Worm (Caenorhabditis elegans) whole organism, L4 larva: ENCODE data around the gene F59A2.5.

ENCODE experiments used
- F10B5.3 ChIP-seq: sonication (generic microtip); optimal IDR thresholded peaks from 2 replicates; lab custom pipeline; 2016; ENCODE audit warnings: mild to moderate bottlenecking, missing genetic modification characterization, missing compliant biosample characterization
- F37D6.2 ChIP-seq: sonication (generic microtip); optimal IDR thresholded peaks from 2 replicates; lab custom pipeline; 2016; ENCODE audit warnings: mild to moderate bottlenecking, missing genetic modification characterization, missing compliant biosample characterization
- F44E2.7 ChIP-seq: fragments of 200-800 bp; sonication (Bioruptor generic); IDR thresholded peaks from 2 replicates; pipeline ENCODE4 v2.1.2; 2022; ENCODE audit warnings: missing genetic modification characterization, missing compliant biosample characterization
- Y48G9A.11 ChIP-seq: fragments of 200-800 bp; sonication (Bioruptor generic); IDR thresholded peaks from 2 replicates; pipeline ENCODE4 v1.3.6; 2022; ENCODE audit warnings: missing genetic modification reagents, missing genetic modification characterization, missing compliant biosample characterization
- ZK546.5 ChIP-seq, 2 experiments: sonication (generic microtip); optimal IDR thresholded peaks; 2 replicates each; lab custom pipeline; 2017; ENCODE audit warnings: missing biosample characterization in 2 of 2, missing genetic modification characterization in 2 of 2
- aha-1 ChIP-seq: fragments of 150-350 bp; peaks from one replicate; lab custom pipeline; 2014; ENCODE audit warnings: missing biosample characterization, missing genetic modification characterization
- aly-2 ChIP-seq: sonication (generic microtip); optimal IDR thresholded peaks from 2 replicates; lab custom pipeline; 2018; ENCODE audit warnings: missing biosample characterization, missing genetic modification characterization
- ama-1 ChIP-seq: fragments of 150-350 bp; optimal IDR thresholded peaks from 2 replicates; lab custom pipeline; 2014; ENCODE audit warnings: inconsistent platforms, mixed read lengths
- ceh-20 ChIP-seq: fragments of 200-800 bp; sonication (Bioruptor generic); IDR thresholded peaks from 2 replicates; pipeline ENCODE4 v1.3.6; 2022; ENCODE audit warnings: missing genetic modification reagents, missing genetic modification characterization, missing compliant biosample characterization
- ceh-28 ChIP-seq: fragments of 150-350 bp; optimal IDR thresholded peaks from 2 replicates; lab custom pipeline; 2014; ENCODE audit warnings: missing biosample characterization, missing genetic modification reagents, missing genetic modification characterization
- ceh-62 ChIP-seq: sonication (generic microtip); optimal IDR thresholded peaks from 2 replicates; lab custom pipeline; 2017; ENCODE audit warnings: missing biosample characterization, missing genetic modification characterization
- ceh-82 ChIP-seq: sonication (generic microtip); optimal IDR thresholded peaks from 2 replicates; lab custom pipeline; 2017; ENCODE audit warnings: missing biosample characterization, missing genetic modification characterization
- ces-1 ChIP-seq: fragments of 150-350 bp; sonication (generic microtip); optimal IDR thresholded peaks from 4 replicates; lab custom pipeline; 2014; ENCODE audit warnings: missing biosample characterization, missing genetic modification reagents, missing genetic modification characterization
- ctbp-1 ChIP-seq: fragments of 200-800 bp; sonication (Bioruptor generic); IDR thresholded peaks from 2 replicates; pipeline ENCODE4 v1.3.6; 2022; ENCODE audit warnings: missing genetic modification reagents, missing genetic modification characterization, missing compliant biosample characterization
- daf-8 ChIP-seq: fragments of 200-800 bp; sonication (Bioruptor generic); IDR thresholded peaks from 2 replicates; pipeline ENCODE4 v1.3.6; 2022; ENCODE audit warnings: missing genetic modification characterization, missing compliant biosample characterization
- dmd-8 ChIP-seq: fragments of 200-800 bp; sonication (Bioruptor generic); IDR thresholded peaks from 2 replicates; pipeline ENCODE4 v1.3.6; 2022; ENCODE audit warnings: missing genetic modification characterization, missing compliant biosample characterization
- dpl-1 ChIP-seq: fragments of 150-350 bp; optimal IDR thresholded peaks from 2 replicates; lab custom pipeline; 2014; ENCODE audit warnings: missing biosample characterization, missing genetic modification reagents, missing genetic modification characterization
- dve-1 ChIP-seq: sonication (generic microtip); optimal IDR thresholded peaks from 2 replicates; lab custom pipeline; 2017; ENCODE audit warnings: antibody characterized with exemption, mild to moderate bottlenecking, missing genetic modification characterization, missing compliant biosample characterization; ENCODE audit not compliant: insufficient read depth
- egl-27 ChIP-seq: sonication (generic microtip); optimal IDR thresholded peaks from 3 replicates; lab custom pipeline; 2017; ENCODE audit warnings: missing biosample characterization, missing genetic modification reagents, missing genetic modification characterization
- egl-43 ChIP-seq: fragments of 200-800 bp; sonication (Bioruptor generic); IDR thresholded peaks from 2 replicates; pipeline ENCODE4 v1.3.6; 2022; ENCODE audit warnings: missing genetic modification reagents, missing genetic modification characterization, missing compliant biosample characterization
- gei-8 ChIP-seq: fragments of 200-800 bp; sonication (Bioruptor generic); optimal IDR thresholded peaks from 2 replicates; lab custom pipeline; 2018; ENCODE audit warnings: mild to moderate bottlenecking, missing genetic modification characterization, missing compliant biosample characterization
- hif-1 ChIP-seq, 2 experiments: sonication (generic microtip); optimal IDR thresholded peaks; 2 replicates each; lab custom pipeline; 2016 to 2017; ENCODE audit warnings: missing compliant biosample characterization in 2 of 2, missing genetic modification characterization in 2 of 2, missing genetic modification reagents in 2 of 2, missing genotype in 2 of 2, mild to moderate bottlenecking in 1 of 2
- hlh-30 ChIP-seq: sonication (generic microtip); optimal IDR thresholded peaks from 2 replicates; lab custom pipeline; 2017; ENCODE audit warnings: antibody characterized with exemption, mild to moderate bottlenecking, missing genetic modification characterization, missing compliant biosample characterization; ENCODE audit not compliant: insufficient read depth
- lin-1 ChIP-seq: fragments of 200-800 bp; sonication (Bioruptor generic); IDR thresholded peaks from 2 replicates; pipeline ENCODE4 v1.3.6; 2022; ENCODE audit warnings: missing genetic modification reagents, missing genetic modification characterization, missing compliant biosample characterization
- lin-29 ChIP-seq: fragments of 200-800 bp; sonication (Bioruptor generic); IDR thresholded peaks from 2 replicates; pipeline ENCODE4 v1.3.6; 2022; ENCODE audit warnings: missing genetic modification reagents, missing genetic modification characterization, missing compliant biosample characterization
- lin-38 ChIP-seq: fragments of 200-800 bp; sonication (Bioruptor generic); IDR thresholded peaks from 2 replicates; pipeline ENCODE4 v1.3.6; 2022; ENCODE audit warnings: missing genetic modification reagents, missing genetic modification characterization, missing compliant biosample characterization
- lsy-2 ChIP-seq, 2 experiments: fragments of 150-350 bp in 1 of 2; sonication (generic microtip) in 1 of 2; optimal IDR thresholded peaks; 2 replicates each; lab custom pipeline; 2014 to 2017; ENCODE audit warnings: missing biosample characterization in 2 of 2, missing genetic modification characterization in 2 of 2
- madf-5 ChIP-seq, 2 experiments: fragments of 200-800 bp; sonication (Bioruptor generic); IDR thresholded peaks; 2 replicates each; pipeline ENCODE4 v1.3.6; 2022; ENCODE audit warnings: missing compliant biosample characterization in 2 of 2, missing genetic modification characterization in 2 of 2
- mdt-29 ChIP-seq: fragments of 200-800 bp; sonication (Bioruptor generic); IDR thresholded peaks from 2 replicates; pipeline ENCODE4 v1.3.6; 2022; ENCODE audit warnings: missing genetic modification reagents, missing genetic modification characterization, missing compliant biosample characterization
- mep-1 ChIP-seq: fragments of 150-350 bp; sonication (generic microtip); optimal IDR thresholded peaks from 3 replicates; lab custom pipeline; 2014; ENCODE audit warnings: missing biosample characterization, missing genetic modification characterization
- mes-2 ChIP-seq: sonication (generic microtip); optimal IDR thresholded peaks from 2 replicates; lab custom pipeline; 2016; ENCODE audit warnings: missing genotype, mild to moderate bottlenecking, missing genetic modification characterization, missing compliant biosample characterization; ENCODE audit not compliant: poor library complexity, severe bottlenecking
- mxl-2 ChIP-seq: fragments of 200-800 bp; sonication (Bioruptor generic); conservative IDR thresholded peaks from 2 replicates; pipeline ENCODE4 v1.3.6; 2022; ENCODE audit warnings: missing genetic modification reagents, missing genetic modification characterization, missing compliant biosample characterization
- mxl-3 ChIP-seq: fragments of 200-800 bp; sonication (Bioruptor generic); optimal IDR thresholded peaks from 2 replicates; lab custom pipeline; 2018; ENCODE audit warnings: mild to moderate bottlenecking, missing genetic modification characterization, missing compliant biosample characterization
- nhr-11 ChIP-seq: fragments of 150-350 bp; optimal IDR thresholded peaks from 2 replicates; lab custom pipeline; 2014; ENCODE audit warnings: missing biosample characterization, missing genetic modification characterization
- nhr-237 ChIP-seq: sonication (generic microtip); optimal IDR thresholded peaks from 2 replicates; lab custom pipeline; 2017; ENCODE audit warnings: missing biosample characterization, missing genetic modification characterization
- nhr-28 ChIP-seq: fragments of 150-350 bp; optimal IDR thresholded peaks from 2 replicates; lab custom pipeline; 2014; ENCODE audit warnings: missing biosample characterization, missing genetic modification characterization
- pha-4 ChIP-seq, 2 experiments: fragments of 150-350 bp in 1 of 2; fragments of 200-800 bp in 1 of 2; sonication (Bioruptor generic) in 1 of 2; IDR thresholded peaks in 1 of 2; optimal IDR thresholded peaks in 1 of 2; 2 replicates each; pipeline versions ENCODE4 v1.3.6 to Lab custom; 2014 to 2022; ENCODE audit warnings: missing genetic modification characterization in 2 of 2, missing genetic modification reagents in 2 of 2, missing biosample characterization in 1 of 2, missing compliant biosample characterization in 1 of 2
- set-16 ChIP-seq: fragments of 200-800 bp; sonication (Bioruptor generic); IDR thresholded peaks from 2 replicates; pipeline ENCODE4 v1.3.6; 2022; ENCODE audit warnings: missing genetic modification reagents, missing genetic modification characterization, missing compliant biosample characterization
- skn-1 ChIP-seq: fragments of 150-350 bp; optimal IDR thresholded peaks from 2 replicates; lab custom pipeline; 2014; ENCODE audit warnings: missing biosample characterization, missing genetic modification characterization
- spr-3 ChIP-seq: fragments of 200-800 bp; sonication (Bioruptor generic); optimal IDR thresholded peaks from 2 replicates; lab custom pipeline; 2018; ENCODE audit warnings: mild to moderate bottlenecking, missing genetic modification characterization, missing compliant biosample characterization
- unc-130 ChIP-seq: sonication (generic microtip); optimal IDR thresholded peaks from 2 replicates; lab custom pipeline; 2016; ENCODE audit warnings: missing genetic modification reagents, missing genetic modification characterization, missing compliant biosample characterization
- vab-7 ChIP-seq: fragments of 200-800 bp; sonication (Bioruptor generic); IDR thresholded peaks from 2 replicates; pipeline ENCODE4 v1.3.6; 2022; ENCODE audit warnings: missing genetic modification reagents, missing genetic modification characterization, missing compliant biosample characterization
- zfp-3 ChIP-seq: fragments of 200-800 bp; sonication (Bioruptor generic); conservative IDR thresholded peaks from 2 replicates; pipeline ENCODE4 v1.3.6; 2022; ENCODE audit warnings: missing genetic modification reagents, missing genetic modification characterization, missing compliant biosample characterization
- zip-11 ChIP-seq: fragments of 200-800 bp; sonication (Bioruptor generic); IDR thresholded peaks from 2 replicates; pipeline ENCODE4 v1.3.6; 2022; ENCODE audit warnings: missing genetic modification characterization, missing compliant biosample characterization

F59A2.5 gene

ce11 chrIII:3395112-3395511 is 9.6 kb upstream of the F59A2.5 start:
- TF ChIP-seq spr-3 (GFP tag; lab: Kevin White, UChicago) (no peak), lsy-2 (tag; optimal IDR thresholded peaks at IDR 0.05; lab: Kevin White, UChicago) (peak in 1 of 2 experiments; percentile 31), zip-11 (GFP tag; lab: Robert Waterston, UW) (no peak), madf-5 (GFP tag; IDR thresholded peaks at IDR 0.05; lab: Robert Waterston, UW) (no peak), mep-1 (tag; lab: Kevin White, UChicago) (peak; percentile 5), mes-2 (tag; lab: Kevin White, UChicago) (peak; percentile 19), dve-1 (tag; lab: Kevin White, UChicago) (peak; percentile 16), nhr-237 (tag; lab: Kevin White, UChicago) (no peak), ceh-28 (peak; percentile 31), skn-1 (tag; lab: Kevin White, UChicago) (no peak), hlh-30 (tag; lab: Kevin White, UChicago) (peak; percentile 49), Y48G9A.11 (GFP tag; lab: Robert Waterston, UW) (no peak)
- TF ChIP-seq, all 104 proteins: peak for 6

ce11 chrIII:3395874-3396467 is 8.7 kb upstream of the F59A2.5 start, which contains the start of gene cri-3:
TSS of gene cri-3 (plus strand) at chrIII:3396355.
- TF ChIP-seq ceh-82 (tag; lab: Kevin White, UChicago) (no peak), mdt-29 (GFP tag; lab: Robert Waterston, UW) (no peak), ama-1 (no peak), set-16 (GFP tag; lab: Robert Waterston, UW) (no peak), nhr-28 (tag; lab: Kevin White, UChicago) (no peak), dmd-8 (GFP tag; lab: Robert Waterston, UW) (no peak), skn-1 (tag; lab: Kevin White, UChicago) (no peak), mxl-2 (no peak), aly-2 (tag; lab: Kevin White, UChicago) (no peak), ceh-20 (GFP tag; lab: Robert Waterston, UW) (no peak), lin-29 (GFP tag; lab: Robert Waterston, UW) (no peak), gei-8 (GFP tag; lab: Kevin White, UChicago) (no peak), hlh-30 (tag; lab: Kevin White, UChicago) (no peak), F10B5.3 (tag; lab: Kevin White, UChicago) (no peak), Y48G9A.11 (GFP tag; lab: Robert Waterston, UW) (no peak), dve-1 (tag; lab: Kevin White, UChicago) (no peak), mes-2 (tag; lab: Kevin White, UChicago) (peak; percentile 20), vab-7 (GFP tag; lab: Robert Waterston, UW) (no peak), pha-4 (GFP tag; IDR thresholded peaks at IDR 0.05; lab: Robert Waterston, UW) (no peak), pha-4 (tag; optimal IDR thresholded peaks at IDR 0.05; lab: Kevin White, UChicago) (no peak), ctbp-1 (GFP tag; lab: Robert Waterston, UW) (no peak), unc-130 (GFP tag; lab: Kevin White, UChicago) (no peak), lsy-2 (tag; optimal IDR thresholded peaks at IDR 0.05; lab: Kevin White, UChicago) (peak in 1 of 2 experiments; percentile 6), zfp-3 (no peak), hif-1 (tag; optimal IDR thresholded peaks at IDR 0.05; lab: Kevin White, UChicago) (peak in 1 of 2 experiments; percentile 39), lin-38 (GFP tag; lab: Robert Waterston, UW) (0 out of 2 replicates have a peak, but pooled peaks have one; percentile 27), zip-11 (GFP tag; lab: Robert Waterston, UW) (no peak), dpl-1 (GFP tag; lab: Kevin White, UChicago) (peak; percentile 56)

- no peak for TF ChIP-seq F37D6.2 (tag; lab: Kevin White, UChicago)
- no peak for TF ChIP-seq ceh-20 (GFP tag; lab: Robert Waterston, UW)
- no peak for TF ChIP-seq daf-8 (GFP tag; lab: Robert Waterston, UW)
- no peak for TF ChIP-seq egl-43 (GFP tag; lab: Robert Waterston, UW)
- no peak for TF ChIP-seq ces-1 (GFP tag; lab: Kevin White, UChicago)
- TF ChIP-seq mxl-3 (GFP tag; lab: Kevin White, UChicago), result no peak
- no peak for TF ChIP-seq egl-27 (tag; lab: Kevin White, UChicago)
- TF ChIP-seq nhr-28 (tag; lab: Kevin White, UChicago), result no peak
- no peak for TF ChIP-seq zfp-3
- no peak for TF ChIP-seq set-16 (GFP tag; lab: Robert Waterston, UW)
- TF ChIP-seq unc-130 (GFP tag; lab: Kevin White, UChicago), result no peak
- peak; percentile 94 for TF ChIP-seq aha-1 (tag; lab: Kevin White, UChicago)
- no peak for TF ChIP-seq lin-1 (GFP tag; lab: Robert Waterston, UW)
- TF ChIP-seq lin-38 (GFP tag; lab: Robert Waterston, UW), result peak; percentile 20; the same call in 1 of the 2 replicates
- no peak for TF ChIP-seq F44E2.7
- TF ChIP-seq ceh-28, result no peak
- peak; percentile 61 for TF ChIP-seq ama-1
- TF ChIP-seq ZK546.5 (tag; optimal IDR thresholded peaks at IDR 0.05; lab: Kevin White, UChicago), result no peak
- TF ChIP-seq ceh-62, result no peak
- no peak for TF ChIP-seq mxl-2
- TF ChIP-seq nhr-11, result no peak
Observed at ce11 chrIII:3397678-3398077, 7.0 kb upstream of the F59A2.5 start, which contains the start of gene clpf-1. TSS of gene clpf-1 (plus strand) at chrIII:3397743.
